Fruit fly (Drosophila melanogaster) S2 (cell line): ENCODE data around the gene CG15548.

Experiments used
- CG8478 ChIP-seq: fragments of >200 bp; optimal IDR thresholded peaks from 2 replicates; lab custom pipeline; 2018
- CTCF ChIP-seq, 2 experiments: fragments of >200 bp; optimal IDR thresholded peaks; 2 replicates each; lab custom pipeline; 2018

DNA sequence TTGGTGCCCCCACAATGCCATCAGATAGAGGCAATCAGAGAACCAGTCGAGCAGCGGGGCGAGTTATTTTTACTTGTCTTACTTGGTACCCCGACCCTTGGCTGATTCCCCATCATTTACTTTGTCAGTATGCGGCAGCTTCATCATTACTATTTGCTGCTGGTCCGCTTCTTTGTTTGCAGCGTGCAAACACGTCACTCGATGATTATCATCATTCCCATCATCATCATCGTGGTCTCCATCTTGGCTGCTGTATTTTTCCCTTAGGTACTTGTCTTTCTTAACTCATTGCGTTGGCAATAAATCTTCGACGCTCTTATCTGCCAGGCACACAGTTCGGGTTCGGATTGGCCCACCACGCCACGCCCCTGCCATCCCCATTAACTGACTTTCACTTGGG, 27.4 kb upstream of the CG15548 start:
- TF ChIP-seq CTCF (optimal IDR thresholded peaks at IDR 0.05; lab: Kevin White, UChicago), result no peak
- TF ChIP-seq CG8478, result no peak
